Fruit fly (Drosophila melanogaster) whole organism, wandering third instar larva: ENCODE results near the gene AkhR.

Experiments
- Abd-B ChIP-seq: fragments of >200 bp; optimal IDR thresholded peaks from 2 replicates; lab custom pipeline; 2017; ENCODE audit warnings: missing biosample characterization, missing genetic modification characterization
- CG32264 ChIP-seq: fragments of 200-800 bp; sonication (Bioruptor generic); optimal IDR thresholded peaks from 2 replicates; lab custom pipeline; 2016; ENCODE audit warnings: missing biosample characterization, missing genetic modification characterization
- CG9705 ChIP-seq: fragments of 200-800 bp; sonication (Bioruptor generic); optimal IDR thresholded peaks from 2 replicates; lab custom pipeline; 2018; ENCODE audit warnings: missing biosample characterization, mild to moderate bottlenecking, missing genetic modification characterization
- CrebA ChIP-seq: fragments of 200-800 bp; sonication (Bioruptor generic); optimal IDR thresholded peaks from 2 replicates; lab custom pipeline; 2016; ENCODE audit warnings: missing biosample characterization, mild to moderate bottlenecking, missing genetic modification characterization, borderline replicate concordance
- Dfd ChIP-seq: fragments of >200 bp; optimal IDR thresholded peaks from 2 replicates; lab custom pipeline; 2017; ENCODE audit warnings: missing biosample characterization, missing genetic modification characterization
- Dif ChIP-seq: fragments of 200-275, 200-300 bp; sonication (Bioruptor generic); optimal IDR thresholded peaks from 2 replicates; lab custom pipeline; 2018; ENCODE audit warnings: missing biosample characterization, missing genetic modification characterization; ENCODE audit not compliant: partially characterized antibody
- GATAd ChIP-seq: sonication (Bioruptor generic); optimal IDR thresholded peaks from 2 replicates; lab custom pipeline; 2016; ENCODE audit warnings: missing biosample characterization, missing genetic modification characterization
- HLH106 ChIP-seq: fragments of 200-800 bp; optimal IDR thresholded peaks from 3 replicates; lab custom pipeline; 2019; ENCODE audit warnings: missing biosample characterization, mild to moderate bottlenecking, missing genetic modification characterization, moderate library complexity
- Hr78 ChIP-seq: fragments of >200 bp; optimal IDR thresholded peaks from 2 replicates; lab custom pipeline; 2017; ENCODE audit warnings: missing biosample characterization, missing genetic modification characterization
- Hr83 ChIP-seq: fragments of 200-300 bp; sonication (Bioruptor generic); optimal IDR thresholded peaks from 2 replicates; lab custom pipeline; 2016; ENCODE audit warnings: missing biosample characterization, mild to moderate bottlenecking, missing genetic modification characterization, moderate library complexity; ENCODE audit not compliant: poor library complexity, severe bottlenecking
- Mio ChIP-seq: sonication (Bioruptor generic); optimal IDR thresholded peaks from 2 replicates; lab custom pipeline; 2016; ENCODE audit warnings: missing biosample characterization, missing genetic modification characterization
- Myc ChIP-seq: fragments of >200 bp; optimal IDR thresholded peaks from 2 replicates; lab custom pipeline; 2017
- N ChIP-seq: fragments of >200 bp; optimal IDR thresholded peaks from 2 replicates; lab custom pipeline; 2018; ENCODE audit warnings: missing biosample characterization, missing external identifiers, missing genetic modification characterization
- OdsH ChIP-seq: fragments of 200-800 bp; sonication (Bioruptor generic); optimal IDR thresholded peaks from 2 replicates; lab custom pipeline; 2016; ENCODE audit warnings: missing biosample characterization, mild to moderate bottlenecking, missing genetic modification characterization
- Rel ChIP-seq, 2 experiments: fragments of 200-800 bp; sonication (Bioruptor generic) in 1 of 2; optimal IDR thresholded peaks; 2 replicates in 1 of 2; 3 replicates in 1 of 2; lab custom pipeline; 2016 to 2019; ENCODE audit warnings: mild to moderate bottlenecking in 2 of 2, missing biosample characterization in 2 of 2, missing genetic modification characterization in 2 of 2, moderate library complexity in 1 of 2
- Sp1 ChIP-seq: fragments of 200-800 bp; sonication (Bioruptor generic); optimal IDR thresholded peaks from 3 replicates; lab custom pipeline; 2019; ENCODE audit warnings: missing biosample characterization, mild to moderate bottlenecking, missing genetic modification characterization, moderate library complexity
- br ChIP-seq: fragments of 200-800 bp; sonication (Bioruptor generic); optimal IDR thresholded peaks from 2 replicates; lab custom pipeline; 2016; ENCODE audit warnings: missing biosample characterization, missing genetic modification characterization
- brk ChIP-seq: fragments of 200-800 bp; sonication (Bioruptor generic); optimal IDR thresholded peaks from 2 replicates; lab custom pipeline; 2016; ENCODE audit warnings: missing biosample characterization, mild to moderate bottlenecking, missing genetic modification characterization
- dl ChIP-seq, 2 experiments: fragments of 175-275, 200-275 bp in 1 of 2; fragments of 200-275 bp in 1 of 2; sonication (Bioruptor generic); optimal IDR thresholded peaks; lab custom pipeline; 2018; ENCODE audit warnings: mild to moderate bottlenecking in 2 of 2, missing biosample characterization in 2 of 2, missing genetic modification characterization in 2 of 2, moderate library complexity in 2 of 2; ENCODE audit not compliant: partially characterized antibody in 2 of 2, insufficient read depth in 1 of 2
- dmrt93B ChIP-seq: fragments of 200-800 bp; sonication (Bioruptor generic); optimal IDR thresholded peaks from 2 replicates; lab custom pipeline; 2018; ENCODE audit warnings: missing biosample characterization, mild to moderate bottlenecking, missing genetic modification characterization
- dsf ChIP-seq: sonication (Bioruptor generic); optimal IDR thresholded peaks from 2 replicates; lab custom pipeline; 2016; ENCODE audit warnings: missing biosample characterization, missing genetic modification characterization, borderline replicate concordance
- ey ChIP-seq: fragments of 200-800 bp; sonication (Bioruptor generic); optimal IDR thresholded peaks from 2 replicates; lab custom pipeline; 2016; ENCODE audit warnings: missing biosample characterization, missing genetic modification characterization
- foxo ChIP-seq, 2 experiments: fragments of 200-800 bp; sonication (Bioruptor generic); optimal IDR thresholded peaks; 2 replicates in 1 of 2; 3 replicates in 1 of 2; lab custom pipeline; 2016 to 2017; ENCODE audit warnings: missing biosample characterization in 2 of 2, missing genetic modification characterization in 2 of 2
- fru ChIP-seq: fragments of 200-800 bp; sonication (Bioruptor generic); optimal IDR thresholded peaks from 3 replicates; lab custom pipeline; 2016; ENCODE audit warnings: missing biosample characterization, mild to moderate bottlenecking, missing genetic modification characterization
- h ChIP-seq: fragments of 200-800 bp; sonication (Bioruptor generic); optimal IDR thresholded peaks from 3 replicates; lab custom pipeline; 2016; ENCODE audit warnings: missing biosample characterization, mild to moderate bottlenecking, missing genetic modification characterization
- jim ChIP-seq: fragments of 175-275, 200-325 bp; sonication (Bioruptor generic); optimal IDR thresholded peaks from 2 replicates; lab custom pipeline; 2016; ENCODE audit warnings: missing biosample characterization, mild to moderate bottlenecking, missing genetic modification characterization
- lola ChIP-seq: fragments of >200 bp; optimal IDR thresholded peaks from 2 replicates; lab custom pipeline; 2017; ENCODE audit warnings: missing biosample characterization, missing genetic modification characterization
- pan ChIP-seq: fragments of >200 bp; optimal IDR thresholded peaks from 2 replicates; lab custom pipeline; 2017
- psq ChIP-seq: fragments of 200-800 bp; sonication (Bioruptor generic); optimal IDR thresholded peaks from 3 replicates; lab custom pipeline; 2017; ENCODE audit warnings: missing biosample characterization, mild to moderate bottlenecking, missing genetic modification characterization, moderate library complexity
- rgr ChIP-seq: fragments of 200-800 bp; sonication (Bioruptor generic); optimal IDR thresholded peaks from 3 replicates; lab custom pipeline; 2016; ENCODE audit warnings: missing biosample characterization, mild to moderate bottlenecking, missing genetic modification characterization
- sage ChIP-seq: fragments of 200-800 bp; sonication (Bioruptor generic); optimal IDR thresholded peaks from 2 replicates; lab custom pipeline; 2016; ENCODE audit warnings: missing biosample characterization, mild to moderate bottlenecking, missing genetic modification characterization
- sv ChIP-seq: fragments of 200-800 bp; sonication (Bioruptor generic); optimal IDR thresholded peaks from 3 replicates; lab custom pipeline; 2016; ENCODE audit warnings: missing biosample characterization, missing genetic modification characterization
- tai ChIP-seq: sonication (Bioruptor generic); optimal IDR thresholded peaks from 2 replicates; lab custom pipeline; 2016; ENCODE audit warnings: missing biosample characterization, missing genetic modification characterization
- woc ChIP-seq: sonication (Bioruptor generic); optimal IDR thresholded peaks from 2 replicates; lab custom pipeline; 2016; ENCODE audit warnings: missing biosample characterization, mild to moderate bottlenecking, missing genetic modification characterization

Gene AkhR

dm6 chr2L:6696229-6696628, 19.8 kb downstream of the AkhR start:
- TF ChIP-seq N (GFP tag; lab: Kevin White, UChicago) (no peak), rgr (GFP tag; lab: Kevin White, UChicago) (no peak), Rel (GFP tag; optimal IDR thresholded peaks at IDR 0.05; lab: Kevin White, UChicago) (no peak), Rel (tag; optimal IDR thresholded peaks at IDR 0.05; lab: Kevin White, UChicago) (no peak), CG9705 (GFP tag; lab: Kevin White, UChicago) (no peak), dsf (GFP tag; lab: Kevin White, UChicago) (no peak), lola (GFP tag; lab: Kevin White, UChicago) (no peak), sv (GFP tag; lab: Kevin White, UChicago) (no peak), CG32264 (GFP tag; lab: Kevin White, UChicago) (no peak), Abd-B (no peak), foxo (GFP tag; optimal IDR thresholded peaks at IDR 0.05; lab: Kevin White, UChicago) (no peak), dmrt93B (no peak), ey (GFP tag; lab: Kevin White, UChicago) (no peak)

dm6 chr2L:6693794-6694254, 22.2 kb downstream of the AkhR start:
- TF ChIP-seq lola (GFP tag; lab: Kevin White, UChicago) (no peak), Hr78 (GFP tag; lab: Kevin White, UChicago) (no peak), tai (no peak), Abd-B (no peak), brk (GFP tag; lab: Kevin White, UChicago) (no peak), jim (no peak), rgr (GFP tag; lab: Kevin White, UChicago) (peak; percentile 24), CrebA (GFP tag; lab: Kevin White, UChicago) (no peak), woc (GFP tag; lab: Kevin White, UChicago) (peak; percentile 35), pan (lab: Kevin White, UChicago) (no peak), dl (GFP tag; optimal IDR thresholded peaks at IDR 0.05; lab: Kevin White, UChicago; ENCODE audit: insufficient read depth in 1 of 2, partially characterized antibody in 2 of 2) (no peak), br (GFP tag; lab: Kevin White, UChicago) (peak; percentile 37), psq (GFP tag; lab: Kevin White, UChicago) (peak; percentile 40), Dif (GFP tag; lab: Kevin White, UChicago) (no peak), N (GFP tag; lab: Kevin White, UChicago) (no peak), fru (GFP tag; lab: Kevin White, UChicago) (peak; percentile 49), sage (GFP tag; lab: Kevin White, UChicago) (no peak), ey (GFP tag; lab: Kevin White, UChicago) (peak; percentile 23), Hr83 (GFP tag; lab: Kevin White, UChicago) (no peak), Sp1 (GFP tag; lab: Kevin White, UChicago) (peak; percentile 65), HLH106 (tag; lab: Kevin White, UChicago) (peak; percentile 52), Rel (GFP tag; optimal IDR thresholded peaks at IDR 0.05; lab: Kevin White, UChicago) (no peak), Rel (tag; optimal IDR thresholded peaks at IDR 0.05; lab: Kevin White, UChicago) (no peak), Myc (lab: Kevin White, UChicago) (no peak), OdsH (GFP tag; lab: Kevin White, UChicago) (peak; percentile 45), Mio (GFP tag; lab: Kevin White, UChicago) (no peak), Dfd (GFP tag; lab: Kevin White, UChicago) (no peak), GATAd (GFP tag; lab: Kevin White, UChicago) (no peak), foxo (GFP tag; optimal IDR thresholded peaks at IDR 0.05; lab: Kevin White, UChicago) (peak in 1 of 2 experiments; percentile 56), CG9705 (GFP tag; lab: Kevin White, UChicago) (peak; percentile 18), h (GFP tag; lab: Kevin White, UChicago) (peak; percentile 65), CG32264 (GFP tag; lab: Kevin White, UChicago) (no peak), sv (GFP tag; lab: Kevin White, UChicago) (no peak)

dm6 chr2L:6692048-6692447, 23.9 kb downstream of the AkhR start:
- TF ChIP-seq Hr78 (GFP tag; lab: Kevin White, UChicago) (no peak), h (GFP tag; lab: Kevin White, UChicago) (peak; percentile 2), dmrt93B (no peak), psq (GFP tag; lab: Kevin White, UChicago) (no peak), ey (GFP tag; lab: Kevin White, UChicago) (no peak), sv (GFP tag; lab: Kevin White, UChicago) (no peak)
- TF ChIP-seq, all 38 proteins: peak for 1
